Fruit fly (Drosophila melanogaster): Measurements from ENCODE around the gene GCS1.

DNA sequence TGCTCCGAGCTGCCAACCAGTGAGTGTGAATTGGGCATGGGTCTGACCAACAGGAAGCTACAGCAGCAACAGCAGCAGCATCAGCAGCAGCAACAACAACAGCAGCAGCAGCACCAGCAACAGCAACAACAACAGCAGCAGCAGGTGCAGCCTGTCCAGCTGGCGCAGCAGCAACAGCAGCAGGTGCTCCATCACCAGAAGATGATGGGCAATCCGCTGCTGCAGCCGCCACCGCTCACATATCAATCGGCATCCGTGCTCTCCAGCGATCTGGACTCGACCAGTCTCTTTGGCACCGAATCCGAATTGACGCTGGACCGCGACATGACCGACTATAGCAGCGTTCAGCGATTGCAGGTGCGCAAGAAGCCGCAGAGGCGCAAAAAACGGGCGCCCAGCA is 8.8 kb upstream of the GCS1 start:
- TF ChIP-seq pad (GFP tag; optimal IDR thresholded peaks at IDR 0.05) (no peak), CG33017 (tag; optimal IDR thresholded peaks at IDR 0.05) (no peak), CG11617 (GFP tag; optimal IDR thresholded peaks at IDR 0.05) (no peak)

Data from whole organism, adult.